Fruit fly (Drosophila melanogaster): ENCODE data around the gene Ctl2.

The Ctl2 gene

dm6 chr3R:29089662-29090007, 33.5 kb upstream of the Ctl2 start (continued):
- TF ChIP-seq CG7786 (GFP tag; optimal IDR thresholded peaks at IDR 0.05) (no peak), CG3163 (GFP tag; optimal IDR thresholded peaks at IDR 0.05) (no peak), Camta (GFP tag; optimal IDR thresholded peaks at IDR 0.05) (no peak), CG6689 (GFP tag; IDR thresholded peaks at IDR 0.05) (peak; percentile 40; the same call in 1 of the 2 replicates), amos (GFP tag; IDR thresholded peaks at IDR 0.05; ENCODE audit: partially characterized antibody) (no peak), CG33557 (GFP tag; optimal IDR thresholded peaks at IDR 0.05) (no peak), ab (GFP tag; optimal IDR thresholded peaks at IDR 0.05) (no peak), D19A (tag; optimal IDR thresholded peaks at IDR 0.05) (peak; percentile 49), CG3838 (GFP tag; optimal IDR thresholded peaks at IDR 0.05) (no peak), pb (GFP tag; optimal IDR thresholded peaks at IDR 0.05) (peak; percentile 8), zen (tag; optimal IDR thresholded peaks at IDR 0.05) (peak; percentile 33), Taf1 (GFP tag; IDR thresholded peaks at IDR 0.05) (0 out of 2 replicates have a peak, but pooled peaks have one; percentile 23), eyg (GFP tag; optimal IDR thresholded peaks at IDR 0.05) (peak; percentile 39), CG13287 (GFP tag; IDR thresholded peaks at IDR 0.05; ENCODE audit: partially characterized antibody) (no peak), disco-r (GFP tag; optimal IDR thresholded peaks at IDR 0.05) (no peak), Gsc (GFP tag; IDR thresholded peaks at IDR 0.05) (no peak), bowl (GFP tag; IDR thresholded peaks at IDR 0.05) (no peak), CG8089 (GFP tag; optimal IDR thresholded peaks at IDR 0.05) (no peak), ken (GFP tag; IDR thresholded peaks at IDR 0.05) (no peak), CG6854 (GFP tag; optimal IDR thresholded peaks at IDR 0.05) (peak; percentile 50), CG7271 (tag; optimal IDR thresholded peaks at IDR 0.05) (no peak), Nf-YB (GFP tag; optimal IDR thresholded peaks at IDR 0.05) (no peak), CG16813 (GFP tag; IDR thresholded peaks at IDR 0.05; ENCODE audit: partially characterized antibody) (no peak), lov (optimal IDR thresholded peaks at IDR 0.05) (no peak), lov (GFP tag; IDR thresholded peaks at IDR 0.05) (no peak), stwl (tag; optimal IDR thresholded peaks at IDR 0.05) (no peak), Hr39 (optimal IDR thresholded peaks at IDR 0.05) (no peak), Ets97D (GFP tag; optimal IDR thresholded peaks at IDR 0.05) (no peak), ERR (GFP tag; optimal IDR thresholded peaks at IDR 0.05) (no peak), CG18011 (GFP tag; optimal IDR thresholded peaks at IDR 0.05) (no peak), Lhr (GFP tag; optimal IDR thresholded peaks at IDR 0.05) (no peak), CG16779 (GFP tag; IDR thresholded peaks at IDR 0.05) (no peak), lmd (GFP tag; IDR thresholded peaks at IDR 0.05) (peak; percentile 73), CG4328 (GFP tag; optimal IDR thresholded peaks at IDR 0.05) (no peak), yki (optimal IDR thresholded peaks at IDR 0.05) (no peak), chm (GFP tag; IDR thresholded peaks at IDR 0.05) (no peak), Mrtf (GFP tag; IDR thresholded peaks at IDR 0.05) (peak; percentile 59; the same call in 2 of the 3 replicates), z (GFP tag; IDR thresholded peaks at IDR 0.05) (no peak), crol (GFP tag; IDR thresholded peaks at IDR 0.05) (no peak), abd-A (tag; optimal IDR thresholded peaks at IDR 0.05) (peak; percentile 26), TFAM (GFP tag; optimal IDR thresholded peaks at IDR 0.05) (no peak), tgo (GFP tag; IDR thresholded peaks at IDR 0.05) (peak; percentile 59; the same call in 2 of the 3 replicates), fru (optimal IDR thresholded peaks at IDR 0.05) (no peak), CHES-1-like (GFP tag; optimal IDR thresholded peaks at IDR 0.05) (no peak), nerfin-1 (tag; optimal IDR thresholded peaks at IDR 0.05) (peak; percentile 52), gcm (GFP tag; optimal IDR thresholded peaks at IDR 0.05) (no peak), Atf-2 (GFP tag; optimal IDR thresholded peaks at IDR 0.05) (no peak), CG1602 (GFP tag; optimal IDR thresholded peaks at IDR 0.05) (no peak), CG32772 (GFP tag; IDR thresholded peaks at IDR 0.05) (peak; percentile 55; the same call in 1 of the 2 replicates), ind (GFP tag; optimal IDR thresholded peaks at IDR 0.05) (peak; percentile 66), sens (GFP tag) (no peak), CG18476 (GFP tag; optimal IDR thresholded peaks at IDR 0.05) (peak; percentile 23), CG17186 (GFP tag; optimal IDR thresholded peaks at IDR 0.05) (no peak), phol (tag; optimal IDR thresholded peaks at IDR 0.05) (peak; percentile 65)
